Worm (Caenorhabditis elegans): Measurements from ENCODE around the gene T02G5.14.
A peak's percentile ranks its signal among the peaks of the same experiment; 100 is the strongest.

The T02G5.14 gene

ce11 chrII:7054987-7055386 is 29.1 kb upstream of the T02G5.14 start, which contains the start of gene ZK1127.3:
Gene ZK1127.3 (plus strand): TSS chrII:7055287.
- TF ChIP-seq dve-1 (tag; optimal IDR thresholded peaks at IDR 0.05) (no peak), ttx-3 (tag; optimal IDR thresholded peaks at IDR 0.05) (no peak), Y22D7AL.16 (tag; optimal IDR thresholded peaks at IDR 0.05) (no peak), gmeb-2 (tag; optimal IDR thresholded peaks at IDR 0.05) (no peak), ceh-24 (tag; optimal IDR thresholded peaks at IDR 0.05) (no peak), fkh-6 (tag; optimal IDR thresholded peaks at IDR 0.05) (no peak)

DNA sequence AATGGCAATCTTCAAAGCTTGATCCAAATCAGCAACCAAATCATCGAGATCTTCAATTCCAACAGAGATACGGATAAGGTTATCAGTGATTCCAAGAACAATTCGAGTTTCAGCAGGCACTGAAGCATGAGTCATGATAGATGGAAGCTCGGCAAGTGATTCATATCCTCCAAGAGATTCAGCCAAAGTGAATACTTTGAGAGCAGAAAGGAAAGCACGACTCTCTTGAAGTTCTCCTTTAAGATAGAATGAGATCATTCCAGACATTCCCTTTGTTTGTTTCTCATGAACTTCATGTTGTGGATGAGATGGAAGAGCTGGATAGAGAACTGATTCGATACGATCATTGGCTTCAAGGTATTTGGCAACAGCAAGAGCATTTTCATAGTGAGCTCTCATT is 27.8 kb upstream of the T02G5.14 start:
- TF ChIP-seq unc-42 (tag; optimal IDR thresholded peaks at IDR 0.05) = no peak
- no peak for TF ChIP-seq sox-2 (GFP tag; IDR thresholded peaks at IDR 0.05)

DNA sequence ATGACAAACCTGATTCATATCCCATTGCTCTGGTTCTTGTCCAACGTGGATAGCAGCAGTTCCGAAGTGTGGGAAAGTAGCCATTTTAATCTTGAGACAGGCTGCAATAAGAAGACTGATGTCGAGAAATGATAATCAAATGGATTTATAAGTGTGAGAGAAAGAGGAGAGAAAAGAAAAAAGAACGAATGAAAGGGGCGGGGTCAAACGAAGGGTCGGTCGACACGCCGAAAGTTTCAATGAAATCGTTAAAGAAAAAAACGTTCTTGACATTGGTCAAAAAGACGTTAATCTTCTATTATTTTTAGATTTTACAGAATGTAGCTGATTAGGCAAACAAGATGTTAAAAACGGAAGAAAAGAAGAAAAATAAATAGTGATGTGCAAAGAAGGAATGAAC is 26.3 kb upstream of the T02G5.14 start, which contains the start of gene cth-2:
Gene cth-2 (minus strand): TSS at position 101 of the 400 bp plus-strand sequence.
- no peak for TF ChIP-seq rnt-1 (tag; optimal IDR thresholded peaks at IDR 0.05)
- TF ChIP-seq C38D4.7 (GFP tag; optimal IDR thresholded peaks at IDR 0.05) = no peak
- no peak for TF ChIP-seq K09A11.1 (tag; optimal IDR thresholded peaks at IDR 0.05; ENCODE audit: insufficient read depth)
- no peak for TF ChIP-seq fkh-6 (tag; optimal IDR thresholded peaks at IDR 0.05)
- TF ChIP-seq K02D7.2 (tag; optimal IDR thresholded peaks at IDR 0.05) = no peak
- no peak for TF ChIP-seq ceh-6 (GFP tag; optimal IDR thresholded peaks at IDR 0.05)

DNA sequence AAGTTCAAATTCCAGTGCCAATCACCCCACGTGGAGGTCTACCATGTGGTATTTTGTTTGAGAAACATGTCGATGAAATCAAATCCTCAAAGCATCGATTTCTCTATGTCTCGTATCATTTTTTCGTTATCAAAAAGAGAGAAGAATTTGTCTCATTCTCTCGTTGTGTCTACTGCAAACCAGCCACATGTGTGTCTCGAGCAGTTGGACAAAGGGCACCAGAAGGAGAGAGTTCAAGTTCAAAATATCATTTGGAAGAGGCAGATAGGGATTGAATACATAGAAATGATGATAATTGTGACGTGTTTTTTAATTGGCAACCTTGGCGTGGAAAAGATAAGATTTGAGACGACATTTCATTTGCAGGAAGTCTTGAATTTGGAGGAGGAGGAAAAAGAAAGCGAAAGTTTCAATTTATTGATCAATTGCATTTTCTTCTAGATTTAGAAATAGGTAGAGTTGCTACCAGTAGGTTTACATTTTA is 24.8 kb upstream of the T02G5.14 start:
- TF ChIP-seq elt-2 (tag; optimal IDR thresholded peaks at IDR 0.05) = peak; percentile 38
- TF ChIP-seq gmeb-2 (tag; optimal IDR thresholded peaks at IDR 0.05) = no peak
- no peak for TF ChIP-seq unc-3 (GFP tag; conservative IDR thresholded peaks at IDR 0.05)
- no peak for TF ChIP-seq unc-3 (tag; optimal IDR thresholded peaks at IDR 0.05)
- no peak for TF ChIP-seq ceh-22 (tag; optimal IDR thresholded peaks at IDR 0.05)
- no peak for TF ChIP-seq ref-2 (tag; optimal IDR thresholded peaks at IDR 0.05)

- TF ChIP-seq elt-2 (tag; optimal IDR thresholded peaks at IDR 0.05) = peak; percentile 34
- no peak for TF ChIP-seq ceh-24 (tag; optimal IDR thresholded peaks at IDR 0.05)
Observed at ce11 chrII:7060202-7060601, 23.9 kb upstream of the T02G5.14 start.

ce11 chrII:7060791-7061190 is 23.3 kb upstream of the T02G5.14 start:
- TF ChIP-seq pha-4 (tag; optimal IDR thresholded peaks at IDR 0.05) (no peak), hlh-13 (GFP tag; optimal IDR thresholded peaks at IDR 0.05) (no peak), sox-2 (GFP tag; IDR thresholded peaks at IDR 0.05) (no peak), F13H6.1 (tag; optimal IDR thresholded peaks at IDR 0.05) (no peak), ceh-34 (tag; optimal IDR thresholded peaks at IDR 0.05) (no peak), K02D7.2 (tag; optimal IDR thresholded peaks at IDR 0.05) (no peak), ceh-18 (tag; optimal IDR thresholded peaks at IDR 0.05) (no peak), nfya-1 (tag; optimal IDR thresholded peaks at IDR 0.05) (no peak), ceh-6 (GFP tag; optimal IDR thresholded peaks at IDR 0.05) (no peak), K09A11.1 (tag; optimal IDR thresholded peaks at IDR 0.05; ENCODE audit: insufficient read depth) (no peak), sox-4 (tag; optimal IDR thresholded peaks at IDR 0.05) (no peak), ceh-22 (tag; optimal IDR thresholded peaks at IDR 0.05) (no peak), ceh-45 (GFP tag; IDR thresholded peaks at IDR 0.05) (no peak), ttx-3 (tag; optimal IDR thresholded peaks at IDR 0.05) (no peak), elt-4 (tag; optimal IDR thresholded peaks at IDR 0.05) (no peak)

DNA sequence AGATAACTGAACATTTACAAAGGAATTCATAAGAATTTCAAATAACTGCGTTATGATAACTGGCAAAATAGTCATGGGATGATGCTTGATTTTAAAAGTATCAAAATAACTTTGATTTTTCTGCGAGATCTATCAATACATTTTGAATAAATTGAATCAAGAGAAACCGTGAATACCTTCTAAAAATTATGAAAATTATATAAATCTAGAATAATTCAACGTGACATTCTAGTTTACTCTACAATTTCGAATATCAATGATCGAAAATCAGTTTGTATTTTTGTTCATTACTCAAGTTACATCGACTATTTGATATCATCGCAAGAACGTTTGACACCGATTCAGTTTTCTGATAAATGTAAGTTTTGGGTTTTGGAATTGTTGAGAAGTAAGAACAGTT is 22.4 kb upstream of the T02G5.14 start, which contains the start of gene acs-6:
Gene acs-6 (plus strand): TSS at position 301 of the 400 bp plus-strand sequence.
- TF ChIP-seq K02D7.2 (tag; optimal IDR thresholded peaks at IDR 0.05) (no peak), lim-6 (tag; optimal IDR thresholded peaks at IDR 0.05) (no peak), hlh-8 (tag; optimal IDR thresholded peaks at IDR 0.05) (no peak), dve-1 (tag; optimal IDR thresholded peaks at IDR 0.05) (no peak), zip-5 (tag; optimal IDR thresholded peaks at IDR 0.05) (no peak), syd-9 (tag; optimal IDR thresholded peaks at IDR 0.05) (no peak), mec-3 (tag; optimal IDR thresholded peaks at IDR 0.05; ENCODE audit: borderline replicate concordance) (no peak), pqm-1 (tag; optimal IDR thresholded peaks at IDR 0.05) (no peak), K09A11.1 (tag; optimal IDR thresholded peaks at IDR 0.05; ENCODE audit: insufficient read depth) (no peak), F13H6.1 (tag; optimal IDR thresholded peaks at IDR 0.05) (no peak), fkh-10 (GFP tag; optimal IDR thresholded peaks at IDR 0.05) (no peak), ceh-9 (tag; optimal IDR thresholded peaks at IDR 0.05) (no peak), ceh-31 (tag; optimal IDR thresholded peaks at IDR 0.05) (no peak), sox-2 (GFP tag; IDR thresholded peaks at IDR 0.05) (no peak), fkh-6 (tag; optimal IDR thresholded peaks at IDR 0.05) (no peak), nhr-232 (tag; optimal IDR thresholded peaks at IDR 0.05) (no peak)

Measured in whole organism, late embryonic.